Worm (Caenorhabditis elegans) whole organism, L3 larva: ENCODE data around the gene ZC443.2.

Experiments
- aly-2 ChIP-seq: fragments of 150-350 bp; optimal IDR thresholded peaks from 2 replicates; lab custom pipeline; 2014; ENCODE audit warnings: missing biosample characterization, missing genetic modification characterization
- ama-1 ChIP-seq: fragments of 150-350 bp; optimal IDR thresholded peaks from 2 replicates; lab custom pipeline; 2018
- ceh-28 ChIP-seq: fragments of 150-350 bp; optimal IDR thresholded peaks from 2 replicates; lab custom pipeline; 2014; ENCODE audit warnings: missing biosample characterization, missing genetic modification reagents, missing genetic modification characterization
- ceh-82 ChIP-seq: fragments of 150-350 bp; optimal IDR thresholded peaks from 2 replicates; lab custom pipeline; 2014; ENCODE audit warnings: missing biosample characterization, missing genetic modification characterization
- daf-12 ChIP-seq: fragments of 150-350 bp; optimal IDR thresholded peaks from 2 replicates; lab custom pipeline; 2014; ENCODE audit warnings: missing biosample characterization, missing genetic modification reagents, missing genetic modification characterization
- elt-1 ChIP-seq: fragments of 150-350 bp; optimal IDR thresholded peaks from 2 replicates; lab custom pipeline; 2014; ENCODE audit warnings: missing biosample characterization, missing genetic modification characterization
- fos-1 ChIP-seq: fragments of 150-350 bp; optimal IDR thresholded peaks from 2 replicates; lab custom pipeline; 2014; ENCODE audit warnings: missing biosample characterization, missing genetic modification characterization
- pqm-1 ChIP-seq: fragments of 150-350 bp; optimal IDR thresholded peaks from 2 replicates; lab custom pipeline; 2017; ENCODE audit warnings: missing biosample characterization, missing genetic modification characterization, inconsistent platforms
- unc-62 ChIP-seq: fragments of 150-350 bp; sonication (generic microtip); optimal IDR thresholded peaks from 4 replicates; lab custom pipeline; 2014; ENCODE audit warnings: missing biosample characterization, missing genetic modification reagents, missing genetic modification characterization

DNA sequence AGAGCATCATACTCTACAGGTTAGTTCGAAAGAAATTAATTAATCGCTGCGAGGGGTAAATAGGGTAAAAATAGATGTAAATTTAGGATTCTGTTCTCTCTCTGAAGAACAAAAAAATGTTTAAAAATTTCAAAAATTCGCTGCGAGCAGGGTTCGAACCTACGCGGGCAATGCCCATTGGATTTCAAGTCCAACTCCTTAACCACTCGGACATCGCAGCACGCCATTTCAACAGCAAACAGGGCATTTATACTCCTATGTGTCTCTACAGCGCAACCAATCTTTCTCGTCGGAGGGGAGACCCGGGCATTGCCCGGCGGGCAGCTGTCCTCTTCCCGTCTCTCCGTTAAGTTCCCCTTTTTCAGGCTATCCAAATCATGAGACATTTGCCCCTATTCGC lies 30.7 kb downstream of the ZC443.2 start:
- TF ChIP-seq elt-1 (no peak), unc-62 (GFP tag; lab: Kevin White, UChicago) (no peak), fos-1 (tag; lab: Kevin White, UChicago) (no peak), ama-1 (no peak), ceh-28 (no peak), aly-2 (no peak), pqm-1 (tag; lab: Kevin White, UChicago) (peak; percentile 7), daf-12 (tag; lab: Kevin White, UChicago) (no peak), ceh-82 (tag; lab: Kevin White, UChicago) (peak; percentile 35)
